Fruit fly (Drosophila melanogaster): ENCODE measurements around the gene fy.

The fy gene

DNA sequence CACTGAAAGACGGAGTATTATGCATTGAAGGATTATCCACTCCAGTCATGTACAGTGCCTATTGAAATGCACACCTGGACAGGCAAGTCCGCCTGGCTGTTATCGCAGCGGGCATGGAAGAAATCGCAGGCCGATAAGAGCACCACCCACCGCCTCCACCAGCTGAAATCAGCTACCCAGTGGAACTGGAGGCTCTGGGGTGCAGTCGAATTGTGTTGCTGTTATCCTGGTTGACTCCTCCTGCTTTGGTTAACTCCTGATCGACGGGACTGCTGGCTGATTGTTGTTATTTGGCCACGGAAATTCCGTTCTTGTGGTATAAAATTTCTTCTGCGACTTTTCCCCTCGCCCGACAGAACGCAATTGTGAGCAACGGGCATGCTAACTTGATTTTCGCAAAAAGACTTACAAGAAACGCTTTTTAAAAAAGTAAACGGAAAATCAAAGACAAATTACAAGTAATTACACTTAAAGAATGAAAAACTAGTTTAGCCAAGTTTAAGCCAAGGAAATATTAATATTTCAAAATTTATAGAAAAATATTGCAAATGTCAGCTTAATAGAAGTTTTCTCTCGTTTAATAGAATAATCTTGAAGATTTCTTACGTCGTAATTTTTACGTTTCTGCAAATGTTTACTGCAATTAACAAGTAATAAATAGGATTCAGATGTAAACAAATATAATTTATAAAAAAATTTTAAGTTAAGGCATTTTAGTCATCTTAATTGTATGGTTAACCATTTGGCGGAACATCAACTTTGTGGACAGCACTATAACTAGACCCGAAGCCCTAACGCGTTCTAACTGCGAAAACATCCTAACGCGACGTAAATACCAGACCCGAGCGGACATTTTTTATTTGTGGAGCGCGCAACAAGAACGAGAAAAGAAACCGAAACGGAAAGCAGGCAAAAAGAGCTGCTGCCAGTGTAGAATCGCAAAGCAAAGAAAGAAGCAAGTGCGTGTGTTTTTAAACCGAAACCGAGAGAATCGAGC is 12.1 kb upstream of the fy start, which contains the start of the genes CG13398 and Akap200 (continued):
- TF ChIP-seq klu (GFP tag; IDR thresholded peaks at IDR 0.05) (0 out of 2 replicates have a peak, but pooled peaks have one; percentile 23), Dip2 (GFP tag; IDR thresholded peaks at IDR 0.05) (no peak), Lhr (GFP tag; optimal IDR thresholded peaks at IDR 0.05) (peak; percentile 8), kni (GFP tag; optimal IDR thresholded peaks at IDR 0.05) (no peak), CG13287 (GFP tag; IDR thresholded peaks at IDR 0.05; ENCODE audit: partially characterized antibody) (0 out of 2 replicates have a peak, but pooled peaks have one; percentile 15), Jarid2 (GFP tag; optimal IDR thresholded peaks at IDR 0.05) (no peak), CG16863 (GFP tag; optimal IDR thresholded peaks at IDR 0.05) (no peak), ken (GFP tag; IDR thresholded peaks at IDR 0.05) (0 out of 3 replicates have a peak, but pooled peaks have one; percentile 25), pan (optimal IDR thresholded peaks at IDR 0.05) (no peak), pan (GFP tag; optimal IDR thresholded peaks at IDR 0.05 in 1 of 2, IDR thresholded peaks at IDR 0.05 in 1 of 2) (peak in 1 of 2 experiments; percentile 16), bbx (GFP tag; IDR thresholded peaks at IDR 0.05; ENCODE audit: partially characterized antibody) (no peak; the same call in 1 of the 2 replicates), caup (GFP tag; optimal IDR thresholded peaks at IDR 0.05; ENCODE audit: severe bottlenecking) (peak; percentile 2), CG8290 (GFP tag; optimal IDR thresholded peaks at IDR 0.05) (no peak), CG8290 (tag; optimal IDR thresholded peaks at IDR 0.05) (no peak), cg (GFP tag; optimal IDR thresholded peaks at IDR 0.05) (no peak), Antp (GFP tag; optimal IDR thresholded peaks at IDR 0.05) (no peak), nau (GFP tag; optimal IDR thresholded peaks at IDR 0.05) (no peak), CG13624 (GFP tag; optimal IDR thresholded peaks at IDR 0.05) (no peak), bigmax (GFP tag; optimal IDR thresholded peaks at IDR 0.05) (no peak), ewg (GFP tag; optimal IDR thresholded peaks at IDR 0.05) (no peak), odd (GFP tag; optimal IDR thresholded peaks at IDR 0.05) (no peak), CG6791 (GFP tag; IDR thresholded peaks at IDR 0.05; ENCODE audit: partially characterized antibody) (no peak), shn (GFP tag; optimal IDR thresholded peaks at IDR 0.05) (no peak), CG17361 (GFP tag; IDR thresholded peaks at IDR 0.05) (peak; percentile 76), Sin3A (optimal IDR thresholded peaks at IDR 0.05) (peak; percentile 46), Doc2 (GFP tag; IDR thresholded peaks at IDR 0.05) (no peak), az2 (GFP tag; optimal IDR thresholded peaks at IDR 0.05) (peak; percentile 17), wdn (GFP tag; IDR thresholded peaks at IDR 0.05) (no peak), danr (GFP tag; IDR thresholded peaks at IDR 0.05) (no peak), CG6175 (GFP tag; IDR thresholded peaks at IDR 0.05) (no peak), HmgD (GFP tag; optimal IDR thresholded peaks at IDR 0.05) (no peak), Dref (GFP tag; IDR thresholded peaks at IDR 0.05) (0 out of 2 replicates have a peak, but pooled peaks have one; percentile 20), br (optimal IDR thresholded peaks at IDR 0.05) (no peak), CG9609 (GFP tag; optimal IDR thresholded peaks at IDR 0.05) (no peak), Sox102F (GFP tag; optimal IDR thresholded peaks at IDR 0.05) (no peak), CG11723 (GFP tag; optimal IDR thresholded peaks at IDR 0.05) (no peak), CG10267 (tag; optimal IDR thresholded peaks at IDR 0.05) (peak; percentile 47), cad (GFP tag; optimal IDR thresholded peaks at IDR 0.05) (no peak), CG7987 (GFP tag; optimal IDR thresholded peaks at IDR 0.05) (no peak), Mrtf (GFP tag; IDR thresholded peaks at IDR 0.05) (no peak), CG7745 (tag; optimal IDR thresholded peaks at IDR 0.05) (no peak), CG3163 (GFP tag; optimal IDR thresholded peaks at IDR 0.05) (no peak), Nf-YC (tag; optimal IDR thresholded peaks at IDR 0.05) (no peak), zen (tag; optimal IDR thresholded peaks at IDR 0.05) (peak; percentile 19), Hmx (GFP tag; optimal IDR thresholded peaks at IDR 0.05) (no peak), repo (GFP tag; optimal IDR thresholded peaks at IDR 0.05) (no peak), ATbp (GFP tag; optimal IDR thresholded peaks at IDR 0.05) (no peak), sd (tag; optimal IDR thresholded peaks at IDR 0.05) (peak; percentile 26), tgo (GFP tag; IDR thresholded peaks at IDR 0.05) (no peak), ap (GFP tag; IDR thresholded peaks at IDR 0.05) (no peak)
